Worm (Caenorhabditis elegans) whole organism, L2 larva: ENCODE measurements around the gene ver-3.
A peak's percentile ranks its signal among the peaks of the same experiment; 100 is the strongest.

Source experiments
- C34F6.9 ChIP-seq: fragments of 150-350 bp; optimal IDR thresholded peaks from 2 replicates; lab custom pipeline; 2014; ENCODE audit warnings: missing biosample characterization, missing genetic modification characterization
- F13H6.1 ChIP-seq: sonication (generic microtip); optimal IDR thresholded peaks from 2 replicates; lab custom pipeline; 2016; ENCODE audit warnings: missing genetic modification characterization, missing compliant biosample characterization
- R02D3.7 ChIP-seq: fragments of 150-350 bp; optimal IDR thresholded peaks from 2 replicates; lab custom pipeline; 2014; ENCODE audit warnings: missing biosample characterization, missing genetic modification characterization
- Y55F3AM.14 ChIP-seq: fragments of 200-800 bp; sonication (Bioruptor generic); optimal IDR thresholded peaks from 2 replicates; lab custom pipeline; 2018; ENCODE audit warnings: mild to moderate bottlenecking, missing genetic modification characterization, missing compliant biosample characterization
- ZK546.5 ChIP-seq: sonication (generic microtip); optimal IDR thresholded peaks from 2 replicates; lab custom pipeline; 2017; ENCODE audit warnings: missing biosample characterization, missing genetic modification characterization
- alr-1 ChIP-seq: fragments of 150-350 bp; optimal IDR thresholded peaks from 2 replicates; lab custom pipeline; 2014; ENCODE audit warnings: missing biosample characterization, missing genetic modification characterization
- aly-2 ChIP-seq: fragments of 150-350 bp; optimal IDR thresholded peaks from 2 replicates; lab custom pipeline; 2014; ENCODE audit warnings: missing biosample characterization, missing genetic modification characterization
- ama-1 ChIP-seq: fragments of 150-350 bp; optimal IDR thresholded peaks from 2 replicates; lab custom pipeline; 2018; ENCODE audit warnings: inconsistent platforms
- ceh-16 ChIP-seq: fragments of 150-350 bp; optimal IDR thresholded peaks from 2 replicates; lab custom pipeline; 2014; ENCODE audit warnings: missing biosample characterization, missing genetic modification characterization
- ceh-82 ChIP-seq: fragments of 150-350 bp; optimal IDR thresholded peaks from 2 replicates; lab custom pipeline; 2014; ENCODE audit warnings: missing biosample characterization, missing genetic modification characterization
- crh-2 ChIP-seq: sonication (generic microtip); optimal IDR thresholded peaks from 2 replicates; lab custom pipeline; 2017; ENCODE audit warnings: missing biosample characterization, missing genetic modification characterization
- dmd-4 ChIP-seq: sonication (generic microtip); optimal IDR thresholded peaks from 2 replicates; lab custom pipeline; 2017; ENCODE audit warnings: missing biosample characterization, missing genetic modification characterization
- egl-27 ChIP-seq: sonication (generic microtip); optimal IDR thresholded peaks from 3 replicates; lab custom pipeline; 2017; ENCODE audit warnings: missing biosample characterization, missing genetic modification reagents, missing genetic modification characterization
- elt-1 ChIP-seq: fragments of 150-350 bp; optimal IDR thresholded peaks from 2 replicates; lab custom pipeline; 2014; ENCODE audit warnings: missing biosample characterization, missing genetic modification characterization
- elt-3 ChIP-seq: sonication (generic microtip); optimal IDR thresholded peaks from 2 replicates; lab custom pipeline; 2017; ENCODE audit warnings: missing biosample characterization, missing genetic modification characterization
- fos-1 ChIP-seq: fragments of 150-350 bp; optimal IDR thresholded peaks from 2 replicates; lab custom pipeline; 2014; ENCODE audit warnings: missing biosample characterization, missing genetic modification characterization
- gmeb-1 ChIP-seq: fragments of 150-350 bp; optimal IDR thresholded peaks from 2 replicates; lab custom pipeline; 2014; ENCODE audit warnings: missing biosample characterization, missing genetic modification characterization
- lin-11 ChIP-seq: fragments of 150-350 bp; sonication (generic microtip); optimal IDR thresholded peaks from 2 replicates; lab custom pipeline; 2014; ENCODE audit warnings: missing biosample characterization, missing genetic modification characterization, inconsistent platforms, mixed read lengths
- lin-13 ChIP-seq: fragments of 150-350 bp; optimal IDR thresholded peaks from 2 replicates; lab custom pipeline; 2014; ENCODE audit warnings: missing biosample characterization, missing genetic modification reagents, missing genetic modification characterization
- lin-39 ChIP-seq: fragments of 150-350 bp; optimal IDR thresholded peaks from 2 replicates; lab custom pipeline; 2014; ENCODE audit warnings: missing biosample characterization, missing genetic modification reagents, missing genetic modification characterization
- mab-5 ChIP-seq: fragments of 150-350 bp; optimal IDR thresholded peaks from 2 replicates; lab custom pipeline; 2014; ENCODE audit warnings: missing biosample characterization, missing genetic modification characterization
- mbf-1 ChIP-seq: sonication (generic microtip); optimal IDR thresholded peaks from 2 replicates; lab custom pipeline; 2017; ENCODE audit warnings: missing biosample characterization, missing genetic modification characterization
- mdl-1 ChIP-seq, 2 experiments: fragments of 150-350 bp in 1 of 2; sonication (generic microtip) in 1 of 2; optimal IDR thresholded peaks; 2 replicates each; lab custom pipeline; 2017; ENCODE audit warnings: missing biosample characterization in 2 of 2, missing genetic modification characterization in 2 of 2
- nhr-12 ChIP-seq: fragments of 150-350 bp; optimal IDR thresholded peaks from 2 replicates; lab custom pipeline; 2014; ENCODE audit warnings: missing biosample characterization, missing genetic modification characterization
- nhr-129 ChIP-seq: fragments of 150-350 bp; optimal IDR thresholded peaks from 2 replicates; lab custom pipeline; 2014; ENCODE audit warnings: missing biosample characterization, missing genetic modification characterization
- nhr-21 ChIP-seq: fragments of 150-350 bp; optimal IDR thresholded peaks from 2 replicates; lab custom pipeline; 2014; ENCODE audit warnings: missing biosample characterization, missing genetic modification characterization
- nhr-237 ChIP-seq: fragments of 150-350 bp; optimal IDR thresholded peaks from 2 replicates; lab custom pipeline; 2014; ENCODE audit warnings: missing biosample characterization, missing genetic modification characterization
- nhr-25 ChIP-seq: fragments of 150-350 bp; sonication (generic microtip); optimal IDR thresholded peaks from 3 replicates; lab custom pipeline; 2014; ENCODE audit warnings: missing biosample characterization, missing genetic modification characterization
- nhr-6 ChIP-seq: fragments of 150-350 bp; optimal IDR thresholded peaks from 2 replicates; lab custom pipeline; 2014; ENCODE audit warnings: missing biosample characterization, missing genetic modification characterization
- nhr-77 ChIP-seq: fragments of 150-350 bp; optimal IDR thresholded peaks from 2 replicates; lab custom pipeline; 2014; ENCODE audit warnings: missing biosample characterization, missing genetic modification characterization
- peb-1 ChIP-seq: fragments of 150-350 bp; optimal IDR thresholded peaks from 2 replicates; lab custom pipeline; 2014; ENCODE audit warnings: missing biosample characterization, missing genetic modification characterization
- sem-4 ChIP-seq: fragments of 150-350 bp; optimal IDR thresholded peaks from 2 replicates; lab custom pipeline; 2014; ENCODE audit warnings: missing biosample characterization, missing genetic modification reagents, missing genetic modification characterization
- skn-1 ChIP-seq: sonication (generic microtip); optimal IDR thresholded peaks from 2 replicates; lab custom pipeline; 2017; ENCODE audit warnings: missing biosample characterization, missing genetic modification characterization
- sma-3 ChIP-seq: sonication (generic microtip); optimal IDR thresholded peaks from 2 replicates; lab custom pipeline; 2016; ENCODE audit warnings: missing genetic modification reagents, missing genetic modification characterization, missing compliant biosample characterization
- sma-9 ChIP-seq, 2 experiments: fragments of 150-350 bp in 1 of 2; sonication (generic microtip) in 1 of 2; optimal IDR thresholded peaks; 2 replicates each; lab custom pipeline; 2014 to 2016; ENCODE audit warnings: missing genetic modification characterization in 2 of 2, mild to moderate bottlenecking in 1 of 2, missing biosample characterization in 1 of 2, missing compliant biosample characterization in 1 of 2, missing genetic modification reagents in 1 of 2, moderate library complexity in 1 of 2
- snpc-4 ChIP-seq: fragments of 150-350 bp; optimal IDR thresholded peaks from 2 replicates; lab custom pipeline; 2014; ENCODE audit warnings: missing biosample characterization, missing genetic modification characterization
- unc-39 ChIP-seq: fragments of 150-350 bp; optimal IDR thresholded peaks from 2 replicates; lab custom pipeline; 2014; ENCODE audit warnings: missing biosample characterization, missing genetic modification characterization
- unc-55 ChIP-seq: fragments of 150-350 bp; sonication (generic microtip); optimal IDR thresholded peaks from 3 replicates; lab custom pipeline; 2014; ENCODE audit warnings: missing biosample characterization, missing genetic modification reagents, missing genetic modification characterization
- unc-62 ChIP-seq: fragments of 150-350 bp; optimal IDR thresholded peaks from 2 replicates; lab custom pipeline; 2014; ENCODE audit warnings: missing biosample characterization, missing genetic modification reagents, missing genetic modification characterization
- zag-1 ChIP-seq: fragments of 150-350 bp; optimal IDR thresholded peaks from 2 replicates; lab custom pipeline; 2014; ENCODE audit warnings: missing biosample characterization, missing genetic modification characterization
- ztf-1 ChIP-seq: fragments of 200-800 bp; sonication (Bioruptor generic); conservative IDR thresholded peaks from 2 replicates; pipeline ENCODE4 v1.3.6; 2022; ENCODE audit warnings: missing genetic modification characterization, missing compliant biosample characterization
- ztf-11 ChIP-seq: sonication (generic microtip); optimal IDR thresholded peaks from 2 replicates; lab custom pipeline; 2017; ENCODE audit warnings: missing biosample characterization, missing genetic modification characterization

The ver-3 gene

DNA sequence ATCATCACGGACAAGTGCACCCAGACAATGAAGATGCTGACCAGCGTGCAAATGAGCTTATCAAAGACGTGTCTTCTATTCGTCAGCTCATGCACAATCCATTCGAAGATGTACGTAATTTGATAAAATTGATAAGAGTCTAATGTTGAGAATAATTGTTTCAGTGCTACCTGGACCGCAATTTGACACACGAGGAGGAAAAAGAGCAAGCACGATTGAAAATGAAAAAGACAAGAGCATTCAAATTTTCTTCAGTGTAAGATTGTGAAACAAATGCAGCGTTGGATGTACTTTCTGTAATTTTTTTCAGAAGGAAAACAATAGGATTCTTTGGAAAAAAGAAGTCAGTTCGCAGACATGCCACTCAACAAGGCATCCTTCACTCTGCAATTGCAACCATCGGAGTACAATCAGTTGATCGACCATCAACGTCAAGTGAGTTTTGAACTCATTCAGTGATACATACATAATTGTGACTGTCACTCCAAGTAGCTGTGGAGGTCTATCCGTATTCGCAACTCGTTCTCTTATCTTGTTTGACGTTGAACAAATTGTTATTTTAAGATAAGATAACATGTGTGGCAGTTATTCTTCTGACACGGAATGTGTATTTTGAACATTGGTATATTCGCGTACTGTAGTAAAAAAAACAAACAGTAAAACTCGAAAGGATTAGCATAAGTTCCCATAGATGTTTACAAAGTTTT, 35.2 kb upstream of the ver-3 start:
- TF ChIP-seq fos-1 (peak; percentile 22), mdl-1 (tag; optimal IDR thresholded peaks at IDR 0.05; lab: Kevin White, UChicago) (no peak)

DNA sequence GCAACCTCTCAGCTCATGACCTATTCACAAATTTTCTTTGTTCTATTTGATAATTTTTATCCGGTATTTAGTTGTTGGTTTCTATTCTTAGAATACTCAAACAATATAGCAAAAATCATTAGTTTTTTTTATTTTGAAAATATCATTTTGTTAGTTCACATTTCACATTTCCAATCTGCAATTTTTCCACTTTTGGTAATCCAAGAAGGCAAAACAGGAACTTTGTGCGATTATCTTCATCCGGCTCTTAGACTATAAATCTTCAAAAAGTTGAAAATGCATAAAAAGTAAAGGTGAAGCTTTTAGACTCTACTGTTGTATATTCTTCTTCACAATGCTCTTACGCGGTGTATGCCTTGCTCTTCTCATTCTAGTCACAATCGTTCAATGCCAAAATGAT, 33.9 kb upstream of the ver-3 start, which contains the start of gene nlp-19:
Gene nlp-19, plus strand, starts transcription at position 301 of the 400 bp plus-strand sequence.
- TF ChIP-seq egl-27 (tag; lab: Kevin White, UChicago) (no peak), nhr-12 (tag; lab: Kevin White, UChicago) (no peak), C34F6.9 (tag; lab: Kevin White, UChicago) (no peak), ztf-11 (tag; lab: Kevin White, UChicago) (no peak), sma-9 (GFP tag; optimal IDR thresholded peaks at IDR 0.05; lab: Kevin White, UChicago) (no peak), sma-9 (tag; optimal IDR thresholded peaks at IDR 0.05; lab: Kevin White, UChicago) (no peak), peb-1 (no peak), gmeb-1 (tag; lab: Kevin White, UChicago) (no peak), ztf-1 (no peak), nhr-237 (no peak), ceh-82 (tag; lab: Kevin White, UChicago) (no peak), unc-55 (GFP tag; lab: Kevin White, UChicago) (no peak), elt-3 (no peak), aly-2 (tag; lab: Kevin White, UChicago) (no peak), sma-3 (GFP tag; lab: Kevin White, UChicago) (no peak), ceh-16 (tag; lab: Kevin White, UChicago) (no peak), unc-62 (no peak), unc-39 (no peak), lin-39 (no peak)

DNA sequence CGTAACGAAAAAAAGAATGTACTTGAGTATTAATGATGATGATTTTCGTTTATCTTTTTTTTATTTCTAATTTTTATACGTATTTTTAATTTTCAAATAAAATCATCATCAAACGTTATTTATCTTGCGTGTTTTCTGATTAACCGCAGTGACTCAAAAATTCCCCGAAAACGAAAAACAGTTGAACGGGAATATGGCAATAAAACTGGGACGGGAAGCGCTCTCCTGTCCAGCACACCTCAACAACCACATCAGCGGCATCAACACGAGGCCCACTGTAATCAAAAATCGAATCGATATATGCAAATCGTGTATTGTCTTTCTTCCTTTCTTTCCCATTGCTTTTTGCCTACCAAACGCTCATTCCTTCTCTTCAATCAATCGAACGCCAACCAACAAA, 33.1 kb upstream of the ver-3 start, which contains the start of gene K09C8.2:
Gene K09C8.2, plus strand, starts transcription at position 301 of the 400 bp plus-strand sequence.
- no peak for TF ChIP-seq F13H6.1

DNA sequence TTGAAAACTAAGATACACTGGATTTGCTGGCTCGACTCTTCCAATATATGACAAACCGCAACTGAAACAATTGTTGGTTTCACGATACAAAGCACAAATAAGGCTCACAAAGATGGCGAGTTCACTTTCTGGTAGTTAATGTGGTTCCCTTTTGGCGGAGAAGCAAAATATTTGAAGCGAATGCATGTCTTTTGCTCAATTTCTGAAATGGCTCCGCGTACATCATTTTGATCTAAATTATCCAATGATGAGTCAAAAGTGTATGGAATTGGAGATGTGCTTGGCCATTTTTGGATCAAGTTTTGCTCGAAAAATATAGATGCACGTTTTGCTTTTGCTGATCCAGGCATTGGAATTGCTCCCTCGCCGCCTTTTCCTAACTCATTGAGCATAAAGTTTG, 30.6 kb upstream of the ver-3 start:
- no peak for TF ChIP-seq nhr-237
- TF ChIP-seq ztf-1: no peak
- TF ChIP-seq ztf-11 (tag; lab: Kevin White, UChicago): no peak
- no peak for TF ChIP-seq crh-2 (tag; lab: Kevin White, UChicago)
- TF ChIP-seq unc-55 (GFP tag; lab: Kevin White, UChicago): no peak
- TF ChIP-seq nhr-21 (tag; lab: Kevin White, UChicago): no peak
- TF ChIP-seq mdl-1 (tag; optimal IDR thresholded peaks at IDR 0.05; lab: Kevin White, UChicago): no peak
- TF ChIP-seq nhr-129 (tag; lab: Kevin White, UChicago): no peak

DNA sequence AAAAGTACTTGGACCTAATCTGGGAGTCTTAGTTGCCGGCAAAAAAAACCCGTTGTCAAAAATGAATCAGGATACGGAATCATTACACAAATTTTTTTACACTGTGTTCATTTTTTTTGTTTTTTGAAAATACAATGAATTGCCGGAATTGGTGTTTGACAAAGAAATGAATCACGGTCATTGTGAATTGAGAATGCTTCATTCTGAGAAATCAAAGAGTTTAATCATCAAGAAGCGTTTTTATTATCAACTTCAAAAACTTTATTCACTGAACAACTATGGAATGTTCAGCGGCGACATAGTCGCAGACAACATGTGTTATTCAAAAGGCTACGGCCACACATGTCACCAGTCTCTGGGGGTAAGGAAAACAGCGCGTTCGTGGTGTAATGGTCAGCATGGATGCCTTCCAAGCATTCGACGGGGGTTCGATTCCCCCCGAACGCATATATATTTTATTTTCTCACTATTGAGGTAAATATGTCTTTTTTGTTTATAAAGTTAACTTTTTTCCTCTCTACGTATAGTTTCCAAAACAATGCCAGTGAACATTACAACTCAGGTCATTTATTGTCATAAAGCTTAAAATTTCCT, 28.7 kb upstream of the ver-3 start, which contains the start of gene nas-10:
Gene nas-10, minus strand, starts transcription at position 51 of the 594 bp plus-strand sequence.
- TF ChIP-seq nhr-21 (tag; lab: Kevin White, UChicago) (peak; percentile 59), nhr-25 (tag; lab: Kevin White, UChicago) (no peak), sma-3 (GFP tag; lab: Kevin White, UChicago) (peak; percentile 67), fos-1 (peak; percentile 46), aly-2 (tag; lab: Kevin White, UChicago) (no peak), ZK546.5 (no peak), skn-1 (tag; lab: Kevin White, UChicago) (peak; percentile 8), mab-5 (tag; lab: Kevin White, UChicago) (no peak), elt-1 (tag; lab: Kevin White, UChicago) (no peak), lin-11 (tag; lab: Kevin White, UChicago) (no peak), lin-13 (GFP tag; lab: Kevin White, UChicago) (peak; percentile 39), C34F6.9 (tag; lab: Kevin White, UChicago) (no peak), dmd-4 (tag; lab: Kevin White, UChicago) (no peak), egl-27 (tag; lab: Kevin White, UChicago) (no peak), alr-1 (no peak), ama-1 (lab: Kevin White, UChicago) (no peak), ztf-1 (no peak), zag-1 (tag; lab: Kevin White, UChicago) (peak; percentile 19), unc-39 (no peak), F13H6.1 (peak; percentile 61), Y55F3AM.14 (GFP tag; lab: Kevin White, UChicago) (peak; percentile 56), sem-4 (tag; lab: Kevin White, UChicago) (no peak), lin-39 (no peak), mdl-1 (tag; optimal IDR thresholded peaks at IDR 0.05; lab: Kevin White, UChicago) (peak in 1 of 2 experiments; percentile 4), mbf-1 (tag; lab: Kevin White, UChicago) (no peak), peb-1 (no peak), unc-55 (GFP tag; lab: Kevin White, UChicago) (peak; percentile 29), nhr-77 (no peak), sma-9 (GFP tag; optimal IDR thresholded peaks at IDR 0.05; lab: Kevin White, UChicago) (peak; percentile 75), sma-9 (tag; optimal IDR thresholded peaks at IDR 0.05; lab: Kevin White, UChicago) (no peak), ceh-82 (tag; lab: Kevin White, UChicago) (no peak), snpc-4 (tag; lab: Kevin White, UChicago) (no peak), ceh-16 (tag; lab: Kevin White, UChicago) (no peak), nhr-6 (tag; lab: Kevin White, UChicago) (no peak), R02D3.7 (tag; lab: Kevin White, UChicago) (no peak)
